Fruit fly (Drosophila melanogaster) whole organism, embryonic: ENCODE data around the gene CG7530.

Source experiments
- Ada2b ChIP-seq: fragments of 200-800 bp; sonication (Bioruptor generic); IDR thresholded peaks from 2 replicates; pipeline ENCODE4 v1.3.6; 2022; ENCODE audit warnings: missing biosample characterization, missing genetic modification characterization
- Awh ChIP-seq: fragments of 200-800 bp; sonication (Bioruptor generic); IDR thresholded peaks from 2 replicates; pipeline ENCODE4, ENCODE4 v1.3.6; 2022; ENCODE audit warnings: missing biosample characterization, missing genetic modification characterization
- CG10267 ChIP-seq: fragments of 200-800 bp; sonication (Bioruptor generic); optimal IDR thresholded peaks from 2 replicates; lab custom pipeline; 2018; ENCODE audit warnings: missing biosample characterization, mild to moderate bottlenecking, missing genetic modification characterization, moderate library complexity
- CG11085 ChIP-seq: fragments of 200-800 bp; sonication (Bioruptor generic); IDR thresholded peaks from 2 replicates; pipeline ENCODE4 v1.3.6; 2022; ENCODE audit warnings: missing biosample characterization, missing genetic modification characterization
- CG11504 ChIP-seq: fragments of 200-800 bp; sonication (Bioruptor generic); optimal IDR thresholded peaks from 3 replicates; lab custom pipeline; 2019; ENCODE audit warnings: missing biosample characterization, mild to moderate bottlenecking, missing genetic modification characterization, moderate library complexity
- CG11560 ChIP-seq: fragments of 200-800 bp; sonication (Bioruptor generic); IDR thresholded peaks from 3 replicates; pipeline ENCODE4 v1.3.6; 2022; ENCODE audit warnings: missing biosample characterization, missing genetic modification characterization
- CG12071 ChIP-seq: fragments of 200-800 bp; sonication (Bioruptor generic); optimal IDR thresholded peaks from 3 replicates; lab custom pipeline; 2018; ENCODE audit warnings: missing biosample characterization, mild to moderate bottlenecking, missing genetic modification characterization
- CG1233 ChIP-seq: fragments of 200-800 bp; sonication (Bioruptor generic); optimal IDR thresholded peaks from 4 replicates; lab custom pipeline; 2018; ENCODE audit warnings: missing biosample characterization, mild to moderate bottlenecking, missing genetic modification characterization
- CG13123 ChIP-seq: fragments of 200-800 bp; sonication (Bioruptor generic); optimal IDR thresholded peaks from 2 replicates; lab custom pipeline; 2016; ENCODE audit warnings: missing biosample characterization, missing genetic modification characterization
- CG13296 ChIP-seq: fragments of 200-800 bp; sonication (Bioruptor generic); optimal IDR thresholded peaks from 3 replicates; lab custom pipeline; 2018; ENCODE audit warnings: missing biosample characterization, mild to moderate bottlenecking, missing genetic modification characterization
- CG13894 ChIP-seq: fragments of 200-800 bp; sonication (Bioruptor generic); optimal IDR thresholded peaks from 3 replicates; lab custom pipeline; 2018; ENCODE audit warnings: missing biosample characterization, mild to moderate bottlenecking, missing genetic modification characterization, moderate library complexity
- CG15073 ChIP-seq: fragments of 200-800 bp; sonication (Bioruptor generic); optimal IDR thresholded peaks from 2 replicates; lab custom pipeline; 2016; ENCODE audit warnings: missing biosample characterization, missing genetic modification characterization
- CG1792 ChIP-seq: fragments of 200-800 bp; sonication (Bioruptor generic); optimal IDR thresholded peaks from 2 replicates; lab custom pipeline; 2016; ENCODE audit warnings: missing biosample characterization, missing genetic modification characterization
- CG31441 ChIP-seq: fragments of 200-800 bp; sonication (Bioruptor generic); IDR thresholded peaks from 2 replicates; pipeline ENCODE4 v1.3.6; 2022; ENCODE audit warnings: missing biosample characterization, missing genetic modification characterization
- CG4282 ChIP-seq: fragments of 200-800 bp; sonication (Bioruptor generic); optimal IDR thresholded peaks from 2 replicates; lab custom pipeline; 2016; ENCODE audit warnings: missing biosample characterization, missing genetic modification characterization
- CG7271 ChIP-seq: fragments of 200-800 bp; sonication (Bioruptor generic); optimal IDR thresholded peaks from 2 replicates; lab custom pipeline; 2018; ENCODE audit warnings: missing biosample characterization, mild to moderate bottlenecking, missing genetic modification characterization, moderate library complexity
- CG9797 ChIP-seq: fragments of 200-800 bp; sonication (Bioruptor generic); optimal IDR thresholded peaks from 3 replicates; lab custom pipeline; 2018; ENCODE audit warnings: missing biosample characterization, mild to moderate bottlenecking, missing genetic modification characterization
- Chrac-16 ChIP-seq: fragments of 200-800 bp; sonication (Bioruptor generic); optimal IDR thresholded peaks from 3 replicates; lab custom pipeline; 2016; ENCODE audit warnings: missing biosample characterization, missing genetic modification characterization
- CoRest ChIP-seq: fragments of 200-800 bp; sonication (Bioruptor generic); optimal IDR thresholded peaks from 3 replicates; lab custom pipeline; 2018; ENCODE audit warnings: missing biosample characterization, mild to moderate bottlenecking, missing genetic modification characterization, moderate library complexity
- D19B ChIP-seq: fragments of 200-800 bp; sonication (Bioruptor generic); optimal IDR thresholded peaks from 2 replicates; lab custom pipeline; 2017; ENCODE audit warnings: missing biosample characterization, mild to moderate bottlenecking, missing genetic modification characterization
- Dref ChIP-seq: fragments of 200-800 bp; sonication (Bioruptor generic); IDR thresholded peaks from 2 replicates; pipeline ENCODE4 v1.3.6; 2022; ENCODE audit warnings: missing biosample characterization, missing genetic modification characterization
- Drgx ChIP-seq: fragments of 200-800 bp; sonication (Bioruptor generic); IDR thresholded peaks from 2 replicates; pipeline ENCODE4 v1.3.6; 2022; ENCODE audit warnings: missing biosample characterization, missing genetic modification characterization
- Elba2 ChIP-seq: fragments of 200-800 bp; sonication (Bioruptor generic); optimal IDR thresholded peaks from 3 replicates; lab custom pipeline; 2016; ENCODE audit warnings: missing biosample characterization, missing genetic modification characterization
- Gsc ChIP-seq: fragments of 200-800 bp; sonication (Bioruptor generic); IDR thresholded peaks from 2 replicates; pipeline ENCODE4 v1.3.6; 2022; ENCODE audit warnings: missing biosample characterization, missing genetic modification characterization
- H15 ChIP-seq: fragments of 200-800 bp; sonication (Bioruptor generic); IDR thresholded peaks from 3 replicates; pipeline ENCODE4 v1.3.6; 2022; ENCODE audit warnings: missing biosample characterization, missing genetic modification characterization
- HLHmδ ChIP-seq: fragments of 200-800 bp; sonication (Bioruptor generic); optimal IDR thresholded peaks from 2 replicates; lab custom pipeline; 2018; ENCODE audit warnings: missing biosample characterization, mild to moderate bottlenecking, missing genetic modification characterization, moderate library complexity
- Hand ChIP-seq: fragments of 200-800 bp; sonication (Bioruptor generic); optimal IDR thresholded peaks from 2 replicates; lab custom pipeline; 2017; ENCODE audit warnings: mild to moderate bottlenecking, missing biosample characterization, missing genetic modification reagents, missing genetic modification characterization
- MBD-R2 ChIP-seq: fragments of 200-800 bp; sonication (Bioruptor generic); IDR thresholded peaks from 2 replicates; pipeline ENCODE4 v1.3.6; 2022; ENCODE audit warnings: missing biosample characterization, missing genetic modification characterization
- Mad ChIP-seq: fragments of 200-800 bp; sonication (Bioruptor generic); optimal IDR thresholded peaks from 2 replicates; lab custom pipeline; 2016; ENCODE audit warnings: missing biosample characterization, missing genetic modification characterization
- Meics ChIP-seq: fragments of 200-800 bp; sonication (Bioruptor generic); optimal IDR thresholded peaks from 2 replicates; lab custom pipeline; 2017; ENCODE audit warnings: missing biosample characterization, mild to moderate bottlenecking, missing genetic modification characterization
- Mrtf ChIP-seq: fragments of 200-800 bp; sonication (Bioruptor generic); IDR thresholded peaks from 3 replicates; pipeline ENCODE4 v1.3.6; 2022; ENCODE audit warnings: missing biosample characterization, missing genetic modification characterization
- NC2α ChIP-seq: fragments of 200-800 bp; sonication (Bioruptor generic); optimal IDR thresholded peaks from 2 replicates; lab custom pipeline; 2016; ENCODE audit warnings: missing biosample characterization, missing genetic modification characterization
- Pdp1 ChIP-seq, 2 experiments: fragments of 200-800 bp; sonication (Bioruptor generic); optimal IDR thresholded peaks; 3 replicates each; lab custom pipeline; 2016; ENCODE audit warnings: missing biosample characterization in 2 of 2, missing genetic modification characterization in 2 of 2, mild to moderate bottlenecking in 1 of 2, moderate library complexity in 1 of 2
- Sry-δ ChIP-seq: fragments of 200-800 bp; sonication (Bioruptor generic); optimal IDR thresholded peaks from 2 replicates; lab custom pipeline; 2016; ENCODE audit warnings: missing biosample characterization, missing genetic modification characterization
- Vsx1 ChIP-seq: fragments of 200-800 bp; sonication (Bioruptor generic); optimal IDR thresholded peaks from 2 replicates; lab custom pipeline; 2017; ENCODE audit warnings: missing biosample characterization, mild to moderate bottlenecking, missing genetic modification characterization, missing genetic modification reagents
- amos ChIP-seq: fragments of 200-800 bp; sonication (Bioruptor generic); IDR thresholded peaks from 2 replicates; pipeline ENCODE4 v1.3.6; 2022; ENCODE audit warnings: missing biosample characterization, missing genetic modification characterization; ENCODE audit not compliant: partially characterized antibody
- chinmo ChIP-seq: fragments of 200-800 bp; sonication (Bioruptor generic); IDR thresholded peaks from 4 replicates; pipeline ENCODE4 v1.3.6; 2022; ENCODE audit warnings: missing biosample characterization, missing genetic modification characterization; ENCODE audit not compliant: partially characterized antibody
- chn ChIP-seq: fragments of 200-800 bp; sonication (Bioruptor generic); optimal IDR thresholded peaks from 2 replicates; lab custom pipeline; 2016; ENCODE audit warnings: missing biosample characterization, missing genetic modification characterization
- crp ChIP-seq, 2 experiments: fragments of 200-800 bp; sonication (Bioruptor generic); optimal IDR thresholded peaks; 2 replicates in 1 of 2; 3 replicates in 1 of 2; lab custom pipeline; 2017; ENCODE audit warnings: missing biosample characterization in 2 of 2, missing genetic modification characterization in 2 of 2, mild to moderate bottlenecking in 1 of 2, moderate library complexity in 1 of 2
- dimm ChIP-seq: fragments of 200-800 bp; sonication (Bioruptor generic); IDR thresholded peaks from 2 replicates; pipeline ENCODE4 v1.3.6; 2022; ENCODE audit warnings: missing biosample characterization, missing genetic modification characterization
- disco-r ChIP-seq: fragments of 200-800 bp; sonication (Bioruptor generic); optimal IDR thresholded peaks from 2 replicates; lab custom pipeline; 2016; ENCODE audit warnings: missing biosample characterization, missing genetic modification characterization
- fd96Cb ChIP-seq: fragments of 200-800 bp; sonication (Bioruptor generic); optimal IDR thresholded peaks from 2 replicates; lab custom pipeline; 2018; ENCODE audit warnings: missing biosample characterization, mild to moderate bottlenecking, missing genetic modification characterization, moderate library complexity
- fru ChIP-seq: fragments of >200 bp; optimal IDR thresholded peaks from 2 replicates; lab custom pipeline; 2017
- kay ChIP-seq: fragments of 200-800 bp; sonication (Bioruptor generic); optimal IDR thresholded peaks from 2 replicates; lab custom pipeline; 2016; ENCODE audit warnings: missing biosample characterization, missing genetic modification characterization
- sens-2 ChIP-seq: fragments of 200-800 bp; sonication (Bioruptor generic); IDR thresholded peaks from 2 replicates; pipeline ENCODE4 v1.3.6; 2022; ENCODE audit warnings: missing biosample characterization, missing genetic modification characterization
- sug ChIP-seq: fragments of 200-800 bp; optimal IDR thresholded peaks from 2 replicates; lab custom pipeline; 2019; ENCODE audit warnings: missing biosample characterization, mild to moderate bottlenecking, missing genetic modification characterization, moderate library complexity
- ttk ChIP-seq: fragments of 200-800 bp; sonication (Bioruptor generic); IDR thresholded peaks from 2 replicates; pipeline ENCODE4 v2.1.2; 2022; ENCODE audit warnings: missing biosample characterization, missing genetic modification characterization
- zen2 ChIP-seq: fragments of 200-800 bp; sonication (Bioruptor generic); IDR thresholded peaks from 3 replicates; pipeline ENCODE4 v1.3.6; 2022; ENCODE audit warnings: missing biosample characterization, missing genetic modification characterization; ENCODE audit not compliant: partially characterized antibody
- zfh1 ChIP-seq: fragments of 200-800 bp; sonication (Bioruptor generic); IDR thresholded peaks from 3 replicates; pipeline ENCODE4 v1.3.6; 2022; ENCODE audit warnings: missing biosample characterization, missing genetic modification characterization

Gene CG7530

DNA sequence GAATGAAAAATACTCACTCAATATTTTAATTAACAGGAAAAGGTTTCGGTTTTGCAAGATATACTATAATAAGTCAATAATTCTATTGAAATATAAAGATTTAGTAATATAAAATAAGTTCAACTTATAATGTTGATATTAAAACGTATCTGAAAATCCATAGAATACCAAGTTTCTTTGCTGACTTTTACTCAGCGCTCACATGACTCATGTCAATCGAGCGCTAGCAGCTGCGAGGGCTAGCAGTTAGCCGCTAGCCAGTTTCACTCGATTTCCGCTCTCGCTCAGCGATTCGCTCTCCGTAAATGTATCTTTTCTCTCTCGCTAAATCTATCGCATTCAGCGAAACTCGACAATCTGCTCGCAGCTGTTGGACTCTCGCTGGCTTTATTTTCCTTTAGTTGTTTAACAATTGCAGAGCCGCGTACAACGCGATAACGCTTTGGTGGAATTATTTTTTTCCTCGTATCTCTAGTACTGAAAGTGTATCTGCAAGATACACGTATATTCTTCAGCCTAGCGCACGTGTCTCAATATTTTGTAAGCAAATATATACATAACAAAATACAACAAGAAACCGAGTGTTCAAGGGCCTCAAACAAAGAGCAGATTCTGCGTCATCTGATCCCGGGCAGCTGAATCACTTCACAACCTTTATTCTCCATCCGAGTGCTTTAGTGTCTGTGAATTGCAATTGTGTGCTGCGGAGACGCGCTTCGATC, 17.9 kb upstream of the CG7530 start (continued):
- peak; percentile 18 for TF ChIP-seq NC2α (GFP tag; lab: Kevin White, UChicago)
- TF ChIP-seq Awh (GFP tag; lab: Robert Waterston, UW): peak; percentile 66
- TF ChIP-seq CG31441 (GFP tag; lab: Robert Waterston, UW): peak; percentile 57; the same call in 1 of the 2 replicates
- no peak for TF ChIP-seq Mrtf (GFP tag; lab: Robert Waterston, UW)
- no peak for TF ChIP-seq chn (GFP tag; lab: Kevin White, UChicago)
- TF ChIP-seq Vsx1 (GFP tag; lab: Kevin White, UChicago): peak; percentile 85
- TF ChIP-seq zen2: peak; percentile 17; the same call in 2 of the 3 replicates
- peak; percentile 92; the same call in 3 of the 4 replicates for TF ChIP-seq chinmo
- no peak for TF ChIP-seq Ada2b
- TF ChIP-seq Dref (GFP tag; lab: Robert Waterston, UW): no peak
- TF ChIP-seq CG13894 (tag; lab: Kevin White, UChicago): peak; percentile 73
- TF ChIP-seq sens-2 (GFP tag; lab: Robert Waterston, UW): 0 out of 2 replicates have a peak, but pooled peaks have one; percentile 24
- no peak for TF ChIP-seq H15 (GFP tag; lab: Robert Waterston, UW)
- TF ChIP-seq zfh1 (GFP tag; lab: Robert Waterston, UW): peak; percentile 61; the same call in 2 of the 3 replicates
- peak; percentile 9 for TF ChIP-seq disco-r (GFP tag; lab: Kevin White, UChicago)
- no peak for TF ChIP-seq ttk (GFP tag; lab: Robert Waterston, UW)
- TF ChIP-seq CoRest (tag; lab: Kevin White, UChicago): peak; percentile 49
- peak; percentile 59; the same call in 1 of the 2 replicates for TF ChIP-seq amos
- peak; percentile 86 for TF ChIP-seq CG1233 (GFP tag; lab: Kevin White, UChicago)
- peak; percentile 83 for TF ChIP-seq Meics (GFP tag; lab: Kevin White, UChicago)
- peak; percentile 14 for TF ChIP-seq Sry-δ
- TF ChIP-seq kay: peak; percentile 55
- peak; percentile 68 for TF ChIP-seq sug (tag; lab: Kevin White, UChicago)
- TF ChIP-seq CG7271 (tag; lab: Kevin White, UChicago): peak; percentile 12
- TF ChIP-seq dimm (GFP tag; lab: Robert Waterston, UW): no peak
- no peak for TF ChIP-seq CG11560 (tag; lab: Robert Waterston, UW)
- TF ChIP-seq CG4282 (GFP tag; lab: Kevin White, UChicago): no peak
- peak; percentile 69 for TF ChIP-seq HLHmδ (GFP tag; lab: Kevin White, UChicago)
- TF ChIP-seq crp (GFP tag; optimal IDR thresholded peaks at IDR 0.05; lab: Kevin White, UChicago): peak in 1 of 2 experiments; percentile 46
- peak; percentile 86 for TF ChIP-seq CG13296 (GFP tag; lab: Kevin White, UChicago)
- TF ChIP-seq fru (lab: Kevin White, UChicago): no peak
- TF ChIP-seq CG13123 (GFP tag; lab: Kevin White, UChicago): peak; percentile 9
- TF ChIP-seq CG11504 (tag; lab: Kevin White, UChicago): peak; percentile 69
- TF ChIP-seq Gsc (GFP tag; lab: Robert Waterston, UW): no peak
- peak; percentile 31 for TF ChIP-seq Hand (GFP tag; lab: Kevin White, UChicago)
- TF ChIP-seq fd96Cb: peak; percentile 14
- peak; percentile 21 for TF ChIP-seq D19B (GFP tag; lab: Kevin White, UChicago)
- no peak; the same call in 1 of the 2 replicates for TF ChIP-seq MBD-R2 (GFP tag; lab: Robert Waterston, UW)
- TF ChIP-seq Mad (GFP tag; lab: Kevin White, UChicago): peak; percentile 26
- TF ChIP-seq CG15073 (GFP tag; lab: Kevin White, UChicago): no peak
- peak; percentile 90 for TF ChIP-seq CG12071 (GFP tag; lab: Kevin White, UChicago)
- TF ChIP-seq Elba2 (GFP tag; lab: Kevin White, UChicago): no peak
- TF ChIP-seq Pdp1 (GFP tag; optimal IDR thresholded peaks at IDR 0.05; lab: Kevin White, UChicago): peak; percentile 11 to 85
- no peak for TF ChIP-seq Drgx (GFP tag; lab: Robert Waterston, UW)
- peak; percentile 59 for TF ChIP-seq CG10267 (tag; lab: Kevin White, UChicago)
- TF ChIP-seq CG11085 (GFP tag; lab: Robert Waterston, UW): no peak
- no peak for TF ChIP-seq Chrac-16 (GFP tag; lab: Kevin White, UChicago)
- TF ChIP-seq CG9797: peak; percentile 9
- peak; percentile 31 for TF ChIP-seq CG1792 (GFP tag; lab: Kevin White, UChicago)
